Worm (Caenorhabditis elegans): ENCODE data around the gene Y61A9LA.1.

Gene Y61A9LA.1

DNA sequence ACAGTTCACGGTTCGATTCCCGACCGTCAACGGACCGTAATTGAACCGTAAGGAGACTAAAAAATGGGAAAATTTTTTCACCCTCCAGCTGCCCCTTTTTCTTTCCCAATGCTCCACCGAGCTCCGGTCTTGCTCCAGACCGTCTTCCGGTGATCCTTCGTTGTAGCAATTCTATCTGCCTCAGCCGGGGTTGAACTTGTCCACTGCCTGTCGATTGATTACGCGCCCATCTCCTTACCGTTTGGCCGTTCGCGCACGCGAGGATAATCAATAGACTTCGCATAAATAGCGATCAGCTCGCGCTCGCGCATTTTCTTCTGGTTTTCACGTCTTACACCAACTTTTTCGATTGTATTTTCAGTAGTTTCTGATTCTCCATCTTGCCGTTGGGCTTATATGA, 47.7 kb downstream of the Y61A9LA.1 start (continued):
- TF ChIP-seq cebp-1 (GFP tag; IDR thresholded peaks at IDR 0.05), result 0 out of 2 replicates have a peak, but pooled peaks have one; percentile 27
- peak; percentile 21 for TF ChIP-seq cebp-1 (tag; optimal IDR thresholded peaks at IDR 0.05)
- TF ChIP-seq aptf-3 (GFP tag; IDR thresholded peaks at IDR 0.05), result peak; percentile 72; the same call in 1 of the 2 replicates
- TF ChIP-seq dox-1 (GFP tag; IDR thresholded peaks at IDR 0.05), result peak; percentile 83
- peak; percentile 26; the same call in 1 of the 2 replicates for TF ChIP-seq C17E4.6 (GFP tag; IDR thresholded peaks at IDR 0.05)
- peak; percentile 92 for TF ChIP-seq egl-44 (GFP tag; IDR thresholded peaks at IDR 0.05)
- TF ChIP-seq mcd-1 (GFP tag; IDR thresholded peaks at IDR 0.05), result peak; percentile 48
- TF ChIP-seq hmg-1.2 (GFP tag; IDR thresholded peaks at IDR 0.05), result peak; percentile 57
- TF ChIP-seq hsf-1 (GFP tag; IDR thresholded peaks at IDR 0.05), result peak; percentile 66; the same call in 1 of the 2 replicates
- TF ChIP-seq Y53G8AR.9 (GFP tag; conservative IDR thresholded peaks at IDR 0.05), result peak; percentile 64
- TF ChIP-seq rpc-1 (optimal IDR thresholded peaks at IDR 0.05), result peak; percentile 23
- TF ChIP-seq rpc-1 (tag; optimal IDR thresholded peaks at IDR 0.05), result peak; percentile 56
- peak; percentile 69 for TF ChIP-seq madf-6 (GFP tag; IDR thresholded peaks at IDR 0.05)
- TF ChIP-seq Y95B8A.8 (GFP tag; IDR thresholded peaks at IDR 0.05), result peak; percentile 43; the same call in 1 of the 2 replicates
- peak; percentile 43 for TF ChIP-seq F33H1.4 (GFP tag; IDR thresholded peaks at IDR 0.05)
- peak; percentile 78 for TF ChIP-seq tbp1 (GFP tag; optimal IDR thresholded peaks at IDR 0.05)
- 0 out of 2 replicates have a peak, but pooled peaks have one; percentile 53 for TF ChIP-seq madf-3 (GFP tag; IDR thresholded peaks at IDR 0.05)
- TF ChIP-seq nfyb-1 (GFP tag; IDR thresholded peaks at IDR 0.05), result peak; percentile 68
- TF ChIP-seq cebp-2 (GFP tag; IDR thresholded peaks at IDR 0.05), result peak; percentile 78; the same call in 1 of the 2 replicates
- peak; percentile 26; the same call in 1 of the 2 replicates for TF ChIP-seq Y79H2A.3 (GFP tag; conservative IDR thresholded peaks at IDR 0.05)
- peak; percentile 15 for TF ChIP-seq die-1 (tag; optimal IDR thresholded peaks at IDR 0.05)

DNA sequence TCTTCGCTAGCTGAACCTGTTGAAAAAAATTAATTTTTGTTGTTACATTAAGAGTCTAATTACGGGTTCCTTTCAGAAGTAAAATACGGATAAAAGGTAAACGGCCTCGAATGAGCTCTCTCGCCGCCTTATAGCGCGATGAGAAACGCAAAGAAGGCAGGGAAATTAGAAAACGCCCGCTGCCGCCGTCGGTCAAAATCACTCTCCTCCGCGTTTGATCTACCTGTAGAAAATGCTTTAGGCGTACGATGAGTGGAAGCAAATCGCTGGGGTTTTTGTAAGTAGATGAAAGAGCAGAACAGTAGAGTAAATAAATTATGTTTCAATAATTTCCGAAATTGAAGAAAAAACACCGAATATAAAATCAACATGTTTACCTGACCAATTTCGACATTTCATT, 52.0 kb downstream of the Y61A9LA.1 start:
- TF ChIP-seq ztf-18 (tag; optimal IDR thresholded peaks at IDR 0.05) (no peak), rec-8 (tag; optimal IDR thresholded peaks at IDR 0.05) (no peak), hmg-1.2 (GFP tag; IDR thresholded peaks at IDR 0.05) (peak; percentile 26; the same call in 1 of the 2 replicates), madf-8 (GFP tag; conservative IDR thresholded peaks at IDR 0.05) (peak; percentile 75), lsl-1 (GFP tag; optimal IDR thresholded peaks at IDR 0.05) (peak; percentile 36), chd-7 (tag; optimal IDR thresholded peaks at IDR 0.05) (no peak), efl-1 (GFP tag; optimal IDR thresholded peaks at IDR 0.05) (peak; percentile 89), dpl-1 (GFP tag; optimal IDR thresholded peaks at IDR 0.05) (peak; percentile 44), tlf-1 (GFP tag; optimal IDR thresholded peaks at IDR 0.05) (no peak), F55B11.4 (tag; optimal IDR thresholded peaks at IDR 0.05; ENCODE audit: borderline replicate concordance, insufficient read depth) (no peak), ceh-91 (GFP tag; IDR thresholded peaks at IDR 0.05) (peak; percentile 41; the same call in 1 of the 2 replicates), hsf-1 (GFP tag; IDR thresholded peaks at IDR 0.05) (0 out of 2 replicates have a peak, but pooled peaks have one; percentile 10), gei-17 (GFP tag; optimal IDR thresholded peaks at IDR 0.05) (no peak), xnd-1 (tag; optimal IDR thresholded peaks at IDR 0.05) (peak; percentile 61), cebp-1 (GFP tag; IDR thresholded peaks at IDR 0.05) (no peak), cebp-1 (tag; optimal IDR thresholded peaks at IDR 0.05) (no peak), mes-4 (tag; optimal IDR thresholded peaks at IDR 0.05) (no peak), madf-6 (GFP tag; IDR thresholded peaks at IDR 0.05) (peak; percentile 88), atf-7 (tag; optimal IDR thresholded peaks at IDR 0.05) (no peak), F33H1.4 (GFP tag; IDR thresholded peaks at IDR 0.05) (0 out of 2 replicates have a peak, but pooled peaks have one; percentile 12), aptf-2 (GFP tag; conservative IDR thresholded peaks at IDR 0.05) (0 out of 2 replicates have a peak, but pooled peaks have one; percentile 13), Y79H2A.3 (GFP tag; conservative IDR thresholded peaks at IDR 0.05) (no peak), B0336.3 (GFP tag; IDR thresholded peaks at IDR 0.05) (no peak), D2030.7 (GFP tag; IDR thresholded peaks at IDR 0.05) (peak; percentile 49; the same call in 1 of the 2 replicates)

Measured in whole organism, young adult.